Fruit fly (Drosophila melanogaster) S2 (cell line): ENCODE data around the gene Hk.

Experiments used
- CG8478 ChIP-seq: fragments of >200 bp; optimal IDR thresholded peaks from 2 replicates; lab custom pipeline; 2018
- CTCF ChIP-seq, 2 experiments: fragments of >200 bp; optimal IDR thresholded peaks; 2 replicates each; lab custom pipeline; 2018

DNA sequence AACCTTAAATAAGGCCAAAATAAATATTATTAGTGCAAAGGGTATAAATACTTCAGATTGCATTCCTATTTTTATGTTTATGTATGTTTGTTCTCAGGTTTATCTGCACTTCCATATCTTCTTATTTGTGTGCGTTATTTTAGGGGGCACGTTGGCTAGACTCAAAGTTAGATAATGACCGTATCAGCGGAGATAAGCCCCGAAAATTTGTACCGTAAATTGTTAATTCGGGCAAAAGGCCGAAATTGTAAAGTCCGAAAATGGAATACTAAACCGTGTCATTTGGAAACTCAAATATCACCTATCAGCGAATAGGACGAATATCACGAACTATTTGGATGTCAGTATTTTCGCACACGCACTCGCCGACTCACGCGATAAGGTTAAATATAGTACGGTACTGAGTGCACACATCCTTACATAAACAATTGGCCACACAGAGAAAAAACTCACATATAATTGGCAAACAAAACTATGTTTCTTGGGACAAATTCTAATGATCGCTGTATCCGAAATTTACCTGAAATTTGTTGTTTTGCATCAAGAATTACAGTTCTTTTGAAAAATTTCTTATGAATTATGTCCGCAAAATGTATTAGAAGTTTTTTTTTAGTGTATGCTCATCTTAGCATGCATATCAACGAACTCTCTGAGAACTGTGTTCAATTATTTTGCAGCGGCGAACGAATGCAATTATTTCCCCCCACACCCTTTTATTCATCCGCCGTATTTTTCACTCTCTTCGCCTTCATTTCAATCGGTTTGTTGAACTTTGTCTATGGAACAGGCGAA lies at the start of gene Hk:
- TF ChIP-seq CTCF (optimal IDR thresholded peaks at IDR 0.05; lab: Kevin White, UChicago) (no peak), CG8478 (lab: Kevin White, UChicago) (no peak)
